Worm (Caenorhabditis elegans) whole organism, L3 larva: Measurements from ENCODE around the gene F18E3.11.

Experiments used
- ZK546.5 ChIP-seq: sonication (generic microtip); optimal IDR thresholded peaks from 2 replicates; lab custom pipeline; 2017; ENCODE audit warnings: missing biosample characterization, missing genetic modification characterization
- lin-39 ChIP-seq: fragments of 150-350 bp; optimal IDR thresholded peaks from 2 replicates; lab custom pipeline; 2018; ENCODE audit warnings: missing biosample characterization, missing genetic modification reagents, missing genetic modification characterization
- zag-1 ChIP-seq: fragments of 150-350 bp; optimal IDR thresholded peaks from 2 replicates; lab custom pipeline; 2014; ENCODE audit warnings: missing biosample characterization, missing genetic modification characterization

DNA sequence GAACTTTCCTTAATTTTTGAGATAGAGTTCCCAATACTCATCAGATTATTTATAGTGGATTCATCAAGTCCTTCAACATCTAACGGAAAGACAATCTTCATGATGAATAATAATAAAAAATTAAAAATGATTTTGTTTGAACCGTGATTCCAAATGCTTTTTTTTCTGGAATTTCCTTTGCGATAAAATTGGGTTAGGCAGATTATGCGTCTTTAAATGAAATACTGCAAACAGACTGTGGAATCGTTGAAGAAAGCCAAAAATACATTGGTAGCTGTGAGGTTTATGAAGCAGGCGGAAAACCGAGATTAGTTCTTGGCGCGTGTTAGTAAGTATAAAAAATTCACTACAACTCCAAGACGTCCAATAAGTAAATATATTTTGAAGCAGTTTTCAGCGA is 13.3 kb downstream of the F18E3.11 start, which contains the start of gene srw-68:
- TF ChIP-seq zag-1 (tag; lab: Kevin White, UChicago) (no peak), ZK546.5 (tag; lab: Kevin White, UChicago) (no peak), lin-39 (no peak)
